Worm (Caenorhabditis elegans): ENCODE measurements around the gene srg-69.
A peak's percentile ranks its signal among the peaks of the same experiment; 100 is the strongest.

srg-69 gene

ce11 chrII:5389831-5390323, 34.4 kb downstream of the srg-69 start, which contains the start of gene ndx-6 (continued):
- peak; percentile 53; the same call in 1 of the 2 replicates for TF ChIP-seq daf-19 (GFP tag; conservative IDR thresholded peaks at IDR 0.05)
- TF ChIP-seq nhr-28 (tag; optimal IDR thresholded peaks at IDR 0.05) = peak; percentile 49
- TF ChIP-seq lsy-2 (tag; optimal IDR thresholded peaks at IDR 0.05) = peak; percentile 73 to 94
- TF ChIP-seq nhr-6 (tag; optimal IDR thresholded peaks at IDR 0.05) = peak; percentile 61
- TF ChIP-seq nhr-42 (GFP tag; IDR thresholded peaks at IDR 0.05) = 0 out of 2 replicates have a peak, but pooled peaks have one; percentile 64
- peak; percentile 35; the same call in 1 of the 2 replicates for TF ChIP-seq madf-9 (GFP tag; conservative IDR thresholded peaks at IDR 0.05)
- TF ChIP-seq nhr-41 (GFP tag; IDR thresholded peaks at IDR 0.05) = no peak
- peak; percentile 91 for TF ChIP-seq mes-2 (tag; optimal IDR thresholded peaks at IDR 0.05; ENCODE audit: poor library complexity, severe bottlenecking)
- TF ChIP-seq nhr-77 (tag; optimal IDR thresholded peaks at IDR 0.05) = peak; percentile 88
- TF ChIP-seq mdl-1 (tag; optimal IDR thresholded peaks at IDR 0.05) = peak in 1 of 2 experiments; percentile 27
- peak; percentile 18 for TF ChIP-seq spr-3 (GFP tag; optimal IDR thresholded peaks at IDR 0.05)
- TF ChIP-seq cey-2 (tag; optimal IDR thresholded peaks at IDR 0.05; ENCODE audit: borderline replicate concordance, insufficient read depth) = no peak
- no peak for TF ChIP-seq daf-12 (tag; optimal IDR thresholded peaks at IDR 0.05)
- TF ChIP-seq mxl-3 (GFP tag; optimal IDR thresholded peaks at IDR 0.05) = peak; percentile 57
- TF ChIP-seq zip-11 (GFP tag; IDR thresholded peaks at IDR 0.05) = no peak
- peak; percentile 61 for TF ChIP-seq dmd-6 (GFP tag; IDR thresholded peaks at IDR 0.05)
- TF ChIP-seq T20F7.1 (GFP tag; optimal IDR thresholded peaks at IDR 0.05) = peak; percentile 83
- TF ChIP-seq arid-1 (GFP tag; conservative IDR thresholded peaks at IDR 0.05) = peak; percentile 62; the same call in 1 of the 2 replicates
- peak; percentile 71 for TF ChIP-seq hmg-1.1 (GFP tag; IDR thresholded peaks at IDR 0.05)
- TF ChIP-seq lin-29 (GFP tag; IDR thresholded peaks at IDR 0.05) = 0 out of 2 replicates have a peak, but pooled peaks have one; percentile 32
- no peak for TF ChIP-seq lin-39 (tag; optimal IDR thresholded peaks at IDR 0.05)
- TF ChIP-seq unc-62 (GFP tag; optimal IDR thresholded peaks at IDR 0.05 in 1 of 2) = peak in 1 of 2 experiments; percentile 89
- no peak for TF ChIP-seq unc-62 (tag; optimal IDR thresholded peaks at IDR 0.05)
- no peak for TF ChIP-seq F10B5.3 (tag; optimal IDR thresholded peaks at IDR 0.05)
- no peak for TF ChIP-seq tag-97 (GFP tag; IDR thresholded peaks at IDR 0.05)
- peak; percentile 64 for TF ChIP-seq lin-13 (GFP tag; optimal IDR thresholded peaks at IDR 0.05)
- TF ChIP-seq nhr-76 (tag; optimal IDR thresholded peaks at IDR 0.05) = no peak
- no peak for TF ChIP-seq F44E2.7 (GFP tag; IDR thresholded peaks at IDR 0.05)
- peak; percentile 72 for TF ChIP-seq hlh-11 (tag; optimal IDR thresholded peaks at IDR 0.05)
- TF ChIP-seq daf-8 (GFP tag; IDR thresholded peaks at IDR 0.05) = no peak
- peak; percentile 74 for TF ChIP-seq nhr-102 (tag; optimal IDR thresholded peaks at IDR 0.05)
- TF ChIP-seq nhr-25 (tag; optimal IDR thresholded peaks at IDR 0.05; ENCODE audit: borderline replicate concordance, insufficient read depth) = peak; percentile 76
- TF ChIP-seq zfp-3 (GFP tag; conservative IDR thresholded peaks at IDR 0.05) = peak; percentile 60; the same call in 1 of the 2 replicates
- TF ChIP-seq dmd-9 (GFP tag; IDR thresholded peaks at IDR 0.05) = 0 out of 2 replicates have a peak, but pooled peaks have one; percentile 42
- TF ChIP-seq aha-1 (tag) = peak; percentile 42
- TF ChIP-seq dpl-1 (GFP tag; optimal IDR thresholded peaks at IDR 0.05) = peak; percentile 99
- peak; percentile 86 for TF ChIP-seq lin-38 (GFP tag; IDR thresholded peaks at IDR 0.05)
- peak; percentile 67 for TF ChIP-seq nhr-48 (tag; optimal IDR thresholded peaks at IDR 0.05)
- TF ChIP-seq ceh-20 (GFP tag; IDR thresholded peaks at IDR 0.05) = peak; percentile 58; the same call in 1 of the 2 replicates
- no peak for TF ChIP-seq tra-1 (GFP tag; IDR thresholded peaks at IDR 0.05)
- no peak for TF ChIP-seq ZK337.2 (GFP tag; IDR thresholded peaks at IDR 0.05)
- TF ChIP-seq F37D6.2 (tag; optimal IDR thresholded peaks at IDR 0.05) = peak; percentile 31
- peak; percentile 85 for TF ChIP-seq dve-1 (tag; optimal IDR thresholded peaks at IDR 0.05; ENCODE audit: insufficient read depth)
- TF ChIP-seq hlh-30 (tag; optimal IDR thresholded peaks at IDR 0.05; ENCODE audit: insufficient read depth) = peak; percentile 66
